Worm (Caenorhabditis elegans): ENCODE data around the gene rml-3.

rml-3 gene

ce11 chrX:6248778-6249658, 10.2 kb upstream of the rml-3 start:
- TF ChIP-seq sma-3 (GFP tag; optimal IDR thresholded peaks at IDR 0.05) (peak; percentile 53), crh-2 (tag; optimal IDR thresholded peaks at IDR 0.05) (peak; percentile 4), C34F6.9 (tag; optimal IDR thresholded peaks at IDR 0.05) (peak; percentile 54), peb-1 (tag; optimal IDR thresholded peaks at IDR 0.05) (no peak), unc-62 (GFP tag; optimal IDR thresholded peaks at IDR 0.05) (no peak), mdl-1 (tag; optimal IDR thresholded peaks at IDR 0.05) (no peak), fos-1 (tag; optimal IDR thresholded peaks at IDR 0.05) (peak; percentile 30), nhr-129 (tag; optimal IDR thresholded peaks at IDR 0.05) (peak; percentile 24), sem-4 (tag; optimal IDR thresholded peaks at IDR 0.05) (peak; percentile 57), unc-55 (GFP tag; optimal IDR thresholded peaks at IDR 0.05) (peak; percentile 13), nhr-6 (tag; optimal IDR thresholded peaks at IDR 0.05) (no peak)

ce11 chrX:6247869-6248268, 9.0 kb upstream of the rml-3 start:
- peak; percentile 8 for TF ChIP-seq sem-4 (tag; optimal IDR thresholded peaks at IDR 0.05)
- peak; percentile 46 for TF ChIP-seq sma-9 (GFP tag; optimal IDR thresholded peaks at IDR 0.05)
- no peak for TF ChIP-seq sma-9 (tag; optimal IDR thresholded peaks at IDR 0.05)
- TF ChIP-seq snpc-4 (tag; optimal IDR thresholded peaks at IDR 0.05), result no peak

- TF ChIP-seq C34F6.9 (tag; optimal IDR thresholded peaks at IDR 0.05) (peak; percentile 9), nhr-12 (tag; optimal IDR thresholded peaks at IDR 0.05) (no peak)
Observed at ce11 chrX:6247013-6247412, 8.1 kb upstream of the rml-3 start.

ce11 chrX:6245499-6245898, 6.6 kb upstream of the rml-3 start:
- TF ChIP-seq nhr-10 (tag; optimal IDR thresholded peaks at IDR 0.05), result no peak
- TF ChIP-seq C34F6.9 (tag; optimal IDR thresholded peaks at IDR 0.05), result peak; percentile 29
- TF ChIP-seq aly-2 (tag; optimal IDR thresholded peaks at IDR 0.05), result no peak
- peak; percentile 11 for TF ChIP-seq sma-9 (GFP tag; optimal IDR thresholded peaks at IDR 0.05)
- no peak for TF ChIP-seq sma-9 (tag; optimal IDR thresholded peaks at IDR 0.05)
- peak; percentile 6 for TF ChIP-seq lin-11 (tag; optimal IDR thresholded peaks at IDR 0.05)

ce11 chrX:6240640-6241033, 1.8 kb upstream of the rml-3 start, which contains the start of gene got-2.2:
Gene got-2.2 (plus strand): TSS chrX:6240983.
- TF ChIP-seq unc-62 (GFP tag; optimal IDR thresholded peaks at IDR 0.05) (no peak), nhr-21 (tag; optimal IDR thresholded peaks at IDR 0.05) (no peak), sem-4 (tag; optimal IDR thresholded peaks at IDR 0.05) (no peak), C34F6.9 (tag; optimal IDR thresholded peaks at IDR 0.05) (no peak), nhr-129 (tag; optimal IDR thresholded peaks at IDR 0.05) (no peak), sma-9 (GFP tag; optimal IDR thresholded peaks at IDR 0.05) (peak; percentile 55), sma-9 (tag; optimal IDR thresholded peaks at IDR 0.05) (no peak), nhr-11 (tag; optimal IDR thresholded peaks at IDR 0.05) (no peak), nhr-77 (tag; optimal IDR thresholded peaks at IDR 0.05) (no peak), mab-5 (tag; optimal IDR thresholded peaks at IDR 0.05) (no peak), nhr-237 (tag; optimal IDR thresholded peaks at IDR 0.05) (no peak), elt-1 (tag; optimal IDR thresholded peaks at IDR 0.05) (no peak), nhr-25 (tag; optimal IDR thresholded peaks at IDR 0.05) (no peak), fos-1 (tag; optimal IDR thresholded peaks at IDR 0.05) (peak; percentile 8), blmp-1 (tag; optimal IDR thresholded peaks at IDR 0.05; ENCODE audit: insufficient read depth) (no peak), gmeb-1 (tag; optimal IDR thresholded peaks at IDR 0.05) (peak; percentile 19), nhr-6 (tag; optimal IDR thresholded peaks at IDR 0.05) (no peak), alr-1 (tag; optimal IDR thresholded peaks at IDR 0.05) (no peak), nhr-23 (tag; optimal IDR thresholded peaks at IDR 0.05) (no peak), unc-39 (tag; optimal IDR thresholded peaks at IDR 0.05) (no peak), crh-2 (tag; optimal IDR thresholded peaks at IDR 0.05) (peak; percentile 25), egl-27 (tag; optimal IDR thresholded peaks at IDR 0.05) (no peak), peb-1 (tag; optimal IDR thresholded peaks at IDR 0.05) (no peak), sma-3 (GFP tag; optimal IDR thresholded peaks at IDR 0.05) (no peak), mbf-1 (tag; optimal IDR thresholded peaks at IDR 0.05) (no peak), R02D3.7 (tag; optimal IDR thresholded peaks at IDR 0.05) (no peak), ceh-16 (tag; optimal IDR thresholded peaks at IDR 0.05) (no peak), zag-1 (tag; optimal IDR thresholded peaks at IDR 0.05) (no peak), nhr-10 (tag; optimal IDR thresholded peaks at IDR 0.05) (no peak), nhr-12 (tag; optimal IDR thresholded peaks at IDR 0.05) (no peak), aly-2 (tag; optimal IDR thresholded peaks at IDR 0.05) (no peak), snpc-4 (tag; optimal IDR thresholded peaks at IDR 0.05) (no peak), dmd-4 (tag; optimal IDR thresholded peaks at IDR 0.05) (no peak), Y55F3AM.14 (GFP tag; optimal IDR thresholded peaks at IDR 0.05) (no peak)
